Fruit fly (Drosophila melanogaster): Measurements from ENCODE around the gene CG32486.

The CG32486 gene

dm6 chr3L:3045256-3045743 is 25.3 kb downstream of the CG32486 start:
- TF ChIP-seq Clk (GFP tag; optimal IDR thresholded peaks at IDR 0.05) = no peak
- TF ChIP-seq CG7045 (GFP tag; optimal IDR thresholded peaks at IDR 0.05) = peak; percentile 28
- no peak for TF ChIP-seq Hr96 (GFP tag; optimal IDR thresholded peaks at IDR 0.05)
- TF ChIP-seq CG1620 (GFP tag; optimal IDR thresholded peaks at IDR 0.05) = no peak
- TF ChIP-seq CG7101 (tag; optimal IDR thresholded peaks at IDR 0.05) = peak; percentile 65
- TF ChIP-seq CG33017 (tag; optimal IDR thresholded peaks at IDR 0.05) = peak; percentile 70
- TF ChIP-seq CG11617 (GFP tag; optimal IDR thresholded peaks at IDR 0.05) = peak; percentile 9
- TF ChIP-seq CG5204 (GFP tag; optimal IDR thresholded peaks at IDR 0.05) = no peak
- peak; percentile 8 for TF ChIP-seq cic (GFP tag; optimal IDR thresholded peaks at IDR 0.05)
- TF ChIP-seq Crg-1 (GFP tag; optimal IDR thresholded peaks at IDR 0.05) = no peak
- TF ChIP-seq bab1 (GFP tag; optimal IDR thresholded peaks at IDR 0.05) = peak; percentile 51
- no peak for TF ChIP-seq tj (GFP tag; optimal IDR thresholded peaks at IDR 0.05)
- TF ChIP-seq CG12768 (GFP tag; optimal IDR thresholded peaks at IDR 0.05) = peak; percentile 29
- peak; percentile 56 for TF ChIP-seq CG14711 (tag; optimal IDR thresholded peaks at IDR 0.05)

dm6 chr3L:3042150-3043049 is 28.2 kb downstream of the CG32486 start, which contains the start of gene Prx4:
Prx4 (plus strand) TSS chr3L:3042359.
- TF ChIP-seq CG12768 (GFP tag; optimal IDR thresholded peaks at IDR 0.05) (no peak), bab1 (GFP tag; optimal IDR thresholded peaks at IDR 0.05) (peak; percentile 77), Clk (GFP tag; optimal IDR thresholded peaks at IDR 0.05) (no peak), CG14711 (tag; optimal IDR thresholded peaks at IDR 0.05) (peak; percentile 75), CG5204 (GFP tag; optimal IDR thresholded peaks at IDR 0.05) (no peak), toe (GFP tag; optimal IDR thresholded peaks at IDR 0.05) (no peak), tj (GFP tag; optimal IDR thresholded peaks at IDR 0.05) (no peak), Crg-1 (GFP tag; optimal IDR thresholded peaks at IDR 0.05) (peak; percentile 30), CG33017 (tag; optimal IDR thresholded peaks at IDR 0.05) (peak; percentile 82), CG11617 (GFP tag; optimal IDR thresholded peaks at IDR 0.05) (peak; percentile 34), Hr96 (GFP tag; optimal IDR thresholded peaks at IDR 0.05) (no peak), kay (GFP tag; ENCODE audit: borderline replicate concordance) (peak; percentile 68), cic (GFP tag; optimal IDR thresholded peaks at IDR 0.05) (peak; percentile 69), ovo (GFP tag; optimal IDR thresholded peaks at IDR 0.05) (no peak), Mnt (GFP tag; optimal IDR thresholded peaks at IDR 0.05) (no peak), CG7101 (tag; optimal IDR thresholded peaks at IDR 0.05) (peak; percentile 74), cnc (optimal IDR thresholded peaks at IDR 0.05) (no peak), CG1620 (GFP tag; optimal IDR thresholded peaks at IDR 0.05) (no peak), pad (GFP tag; optimal IDR thresholded peaks at IDR 0.05) (no peak), CG7045 (GFP tag; optimal IDR thresholded peaks at IDR 0.05) (no peak)

dm6 chr3L:3037822-3038563 is 32.6 kb downstream of the CG32486 start:
- TF ChIP-seq tj (GFP tag; optimal IDR thresholded peaks at IDR 0.05) (peak; percentile 64), cnc (optimal IDR thresholded peaks at IDR 0.05) (no peak), cic (GFP tag; optimal IDR thresholded peaks at IDR 0.05) (peak; percentile 93), Crg-1 (GFP tag; optimal IDR thresholded peaks at IDR 0.05) (no peak), bab1 (GFP tag; optimal IDR thresholded peaks at IDR 0.05) (peak; percentile 64), CG11617 (GFP tag; optimal IDR thresholded peaks at IDR 0.05) (peak; percentile 58), ovo (GFP tag; optimal IDR thresholded peaks at IDR 0.05) (no peak), CG7101 (tag; optimal IDR thresholded peaks at IDR 0.05) (peak; percentile 49), Clk (GFP tag; optimal IDR thresholded peaks at IDR 0.05) (peak; percentile 81), CG14711 (tag; optimal IDR thresholded peaks at IDR 0.05) (no peak), kay (GFP tag; ENCODE audit: borderline replicate concordance) (peak; percentile 85), toe (GFP tag; optimal IDR thresholded peaks at IDR 0.05) (peak; percentile 20), CG1620 (GFP tag; optimal IDR thresholded peaks at IDR 0.05) (no peak), Hr96 (GFP tag; optimal IDR thresholded peaks at IDR 0.05) (peak; percentile 40), CG5204 (GFP tag; optimal IDR thresholded peaks at IDR 0.05) (peak; percentile 54), CG12768 (GFP tag; optimal IDR thresholded peaks at IDR 0.05) (peak; percentile 74), CG33017 (tag; optimal IDR thresholded peaks at IDR 0.05) (peak; percentile 17), CG7045 (GFP tag; optimal IDR thresholded peaks at IDR 0.05) (peak; percentile 49), pad (GFP tag; optimal IDR thresholded peaks at IDR 0.05) (peak; percentile 34), Mnt (GFP tag; optimal IDR thresholded peaks at IDR 0.05) (peak; percentile 69)

dm6 chr3L:3036951-3037586 is 33.6 kb downstream of the CG32486 start:
- no peak for TF ChIP-seq CG7045 (GFP tag; optimal IDR thresholded peaks at IDR 0.05)
- TF ChIP-seq Clk (GFP tag; optimal IDR thresholded peaks at IDR 0.05) = no peak
- TF ChIP-seq cnc (optimal IDR thresholded peaks at IDR 0.05) = no peak
- no peak for TF ChIP-seq CG14711 (tag; optimal IDR thresholded peaks at IDR 0.05)
- TF ChIP-seq Mnt (GFP tag; optimal IDR thresholded peaks at IDR 0.05) = no peak
- no peak for TF ChIP-seq bab1 (GFP tag; optimal IDR thresholded peaks at IDR 0.05)
- TF ChIP-seq Crg-1 (GFP tag; optimal IDR thresholded peaks at IDR 0.05) = no peak
- TF ChIP-seq cic (GFP tag; optimal IDR thresholded peaks at IDR 0.05) = no peak
- no peak for TF ChIP-seq CG1620 (GFP tag; optimal IDR thresholded peaks at IDR 0.05)
- TF ChIP-seq tj (GFP tag; optimal IDR thresholded peaks at IDR 0.05) = no peak
- no peak for TF ChIP-seq CG7101 (tag; optimal IDR thresholded peaks at IDR 0.05)
- TF ChIP-seq CG5204 (GFP tag; optimal IDR thresholded peaks at IDR 0.05) = no peak
- no peak for TF ChIP-seq kay (GFP tag; ENCODE audit: borderline replicate concordance)

Measured in whole organism, adult.